Fruit fly (Drosophila melanogaster) whole organism, embryonic: Measurements from ENCODE around the gene CG9837.

Source experiments
- B-H2 ChIP-seq: fragments of 200-800 bp; sonication (Bioruptor generic); optimal IDR thresholded peaks from 2 replicates; lab custom pipeline; 2018; ENCODE audit warnings: missing biosample characterization, mild to moderate bottlenecking, missing genetic modification characterization
- Bdp1 ChIP-seq: fragments of 200-800 bp; sonication (Bioruptor generic); optimal IDR thresholded peaks from 3 replicates; lab custom pipeline; 2016; ENCODE audit warnings: missing biosample characterization, missing genetic modification characterization
- C15 ChIP-seq: fragments of 200-800 bp; sonication (Bioruptor generic); IDR thresholded peaks from 3 replicates; pipeline ENCODE4 v1.3.6; 2022; ENCODE audit warnings: missing biosample characterization, missing genetic modification characterization
- CG10267 ChIP-seq: fragments of 200-800 bp; sonication (Bioruptor generic); optimal IDR thresholded peaks from 2 replicates; lab custom pipeline; 2018; ENCODE audit warnings: missing biosample characterization, mild to moderate bottlenecking, missing genetic modification characterization, moderate library complexity
- CG11398 ChIP-seq: fragments of 200-800 bp; sonication (Bioruptor generic); optimal IDR thresholded peaks from 2 replicates; lab custom pipeline; 2016; ENCODE audit warnings: missing biosample characterization, missing genetic modification characterization
- CG11695 ChIP-seq: fragments of 200-800 bp; sonication (Bioruptor generic); IDR thresholded peaks from 3 replicates; pipeline ENCODE4 v1.3.6; 2022; ENCODE audit warnings: missing biosample characterization, missing genetic modification characterization
- CG11696 ChIP-seq: fragments of 200-800 bp; sonication (Bioruptor generic); IDR thresholded peaks from 2 replicates; pipeline ENCODE4 v1.3.6; 2022; ENCODE audit warnings: missing biosample characterization, missing genetic modification characterization
- CG12071 ChIP-seq: fragments of 200-800 bp; sonication (Bioruptor generic); optimal IDR thresholded peaks from 3 replicates; lab custom pipeline; 2018; ENCODE audit warnings: missing biosample characterization, mild to moderate bottlenecking, missing genetic modification characterization
- CG14667 ChIP-seq: fragments of 200-800 bp; sonication (Bioruptor generic); IDR thresholded peaks from 2 replicates; pipeline ENCODE4 v1.3.6; 2022; ENCODE audit warnings: missing biosample characterization, missing genetic modification characterization
- CG1602 ChIP-seq: fragments of 200-800 bp; sonication (Bioruptor generic); optimal IDR thresholded peaks from 3 replicates; lab custom pipeline; 2016; ENCODE audit warnings: missing biosample characterization, missing genetic modification characterization
- CG18599 ChIP-seq: fragments of 200-800 bp; sonication (Bioruptor generic); optimal IDR thresholded peaks from 3 replicates; lab custom pipeline; 2017; ENCODE audit warnings: missing biosample characterization, missing genetic modification characterization, mild to moderate bottlenecking, moderate library complexity, missing genetic modification reagents
- CG2202 ChIP-seq: fragments of 200-800 bp; sonication (Bioruptor generic); optimal IDR thresholded peaks from 2 replicates; lab custom pipeline; 2018; ENCODE audit warnings: missing biosample characterization, mild to moderate bottlenecking, missing genetic modification characterization
- CG31224 ChIP-seq: fragments of 200-800 bp; sonication (Bioruptor generic); IDR thresholded peaks from 2 replicates; pipeline ENCODE4 v1.3.6; 2022; ENCODE audit warnings: missing biosample characterization, missing genetic modification characterization
- CG5180 ChIP-seq: fragments of 200-800 bp; sonication (Bioruptor generic); optimal IDR thresholded peaks from 3 replicates; lab custom pipeline; 2017; ENCODE audit warnings: missing biosample characterization, missing genetic modification characterization, mild to moderate bottlenecking, moderate library complexity, missing genetic modification reagents
- CG6175 ChIP-seq: fragments of 200-800 bp; sonication (Bioruptor generic); IDR thresholded peaks from 3 replicates; pipeline ENCODE4 v1.3.6; 2022; ENCODE audit warnings: missing biosample characterization, missing genetic modification characterization
- CG6813 ChIP-seq: fragments of 200-800 bp; sonication (Bioruptor generic); optimal IDR thresholded peaks from 2 replicates; lab custom pipeline; 2017; ENCODE audit warnings: missing biosample characterization, missing genetic modification characterization, mild to moderate bottlenecking, moderate library complexity, missing genetic modification reagents
- CG6854 ChIP-seq: fragments of 200-800 bp; sonication (Bioruptor generic); optimal IDR thresholded peaks from 3 replicates; lab custom pipeline; 2017; ENCODE audit warnings: missing biosample characterization, mild to moderate bottlenecking, missing genetic modification characterization
- CG8359 ChIP-seq: fragments of 200-800 bp; sonication (Bioruptor generic); optimal IDR thresholded peaks from 2 replicates; lab custom pipeline; 2017; ENCODE audit warnings: missing biosample characterization, mild to moderate bottlenecking, missing genetic modification characterization, borderline replicate concordance
- CoRest ChIP-seq: fragments of 200-800 bp; sonication (Bioruptor generic); optimal IDR thresholded peaks from 3 replicates; lab custom pipeline; 2018; ENCODE audit warnings: missing biosample characterization, mild to moderate bottlenecking, missing genetic modification characterization, moderate library complexity
- Dek ChIP-seq: fragments of 200-800 bp; sonication (Bioruptor generic); optimal IDR thresholded peaks from 3 replicates; lab custom pipeline; 2019; ENCODE audit warnings: missing biosample characterization, mild to moderate bottlenecking, missing genetic modification characterization, moderate library complexity
- Dfd ChIP-seq, 2 experiments: fragments of >200 bp; optimal IDR thresholded peaks; 2 replicates each; lab custom pipeline; 2017; ENCODE audit warnings: missing biosample characterization in 2 of 2, missing genetic modification characterization in 2 of 2
- E2f1 ChIP-seq: fragments of 200-800 bp; sonication (Bioruptor generic); IDR thresholded peaks from 2 replicates; pipeline ENCODE4 v1.3.6; 2022; ENCODE audit warnings: missing biosample characterization, missing genetic modification characterization
- Gsc ChIP-seq: fragments of 200-800 bp; sonication (Bioruptor generic); IDR thresholded peaks from 2 replicates; pipeline ENCODE4 v1.3.6; 2022; ENCODE audit warnings: missing biosample characterization, missing genetic modification characterization
- Gug ChIP-seq: fragments of 200-800 bp; sonication (Bioruptor generic); IDR thresholded peaks from 4 replicates; pipeline ENCODE4 v1.3.6; 2022; ENCODE audit warnings: missing biosample characterization, missing genetic modification characterization
- Myb ChIP-seq: fragments of 200-800 bp; sonication (Bioruptor generic); optimal IDR thresholded peaks from 2 replicates; lab custom pipeline; 2016; ENCODE audit warnings: missing biosample characterization, missing genetic modification characterization
- NFAT ChIP-seq: fragments of 200-800 bp; sonication (Bioruptor generic); IDR thresholded peaks from 2 replicates; pipeline ENCODE4 v1.3.6; 2022; ENCODE audit warnings: missing biosample characterization, missing genetic modification characterization
- Nf-YC ChIP-seq: fragments of 200-800 bp; optimal IDR thresholded peaks from 3 replicates; lab custom pipeline; 2019; ENCODE audit warnings: missing biosample characterization, mild to moderate bottlenecking, missing genetic modification characterization, moderate library complexity
- NfI ChIP-seq: fragments of 200-800 bp; sonication (Bioruptor generic); optimal IDR thresholded peaks from 3 replicates; lab custom pipeline; 2018; ENCODE audit warnings: missing biosample characterization, mild to moderate bottlenecking, missing genetic modification characterization, moderate library complexity
- Sin3A ChIP-seq: fragments of >200 bp; optimal IDR thresholded peaks from 2 replicates; lab custom pipeline; 2018
- amos ChIP-seq: fragments of 200-800 bp; sonication (Bioruptor generic); IDR thresholded peaks from 2 replicates; pipeline ENCODE4 v1.3.6; 2022; ENCODE audit warnings: missing biosample characterization, missing genetic modification characterization; ENCODE audit not compliant: partially characterized antibody
- bcd ChIP-seq: fragments of 200-800 bp; sonication (Bioruptor generic); optimal IDR thresholded peaks from 2 replicates; lab custom pipeline; 2017; ENCODE audit warnings: missing biosample characterization, mild to moderate bottlenecking, missing genetic modification characterization
- bsh ChIP-seq, 2 experiments: fragments of 200-800 bp; sonication (Bioruptor generic); optimal IDR thresholded peaks; 2 replicates each; lab custom pipeline; 2017 to 2018; ENCODE audit warnings: mild to moderate bottlenecking in 2 of 2, missing biosample characterization in 2 of 2, missing genetic modification characterization in 2 of 2, moderate library complexity in 1 of 2
- chif ChIP-seq, 2 experiments: fragments of 200-800 bp; sonication (Bioruptor generic); optimal IDR thresholded peaks; 3 replicates each; lab custom pipeline; 2016; ENCODE audit warnings: missing biosample characterization in 2 of 2, missing genetic modification characterization in 2 of 2
- chm ChIP-seq: fragments of 200-800 bp; sonication (Bioruptor generic); IDR thresholded peaks from 2 replicates; pipeline ENCODE4 v1.3.6; 2022; ENCODE audit warnings: missing biosample characterization, missing genetic modification characterization
- chn ChIP-seq: fragments of 200-800 bp; sonication (Bioruptor generic); optimal IDR thresholded peaks from 2 replicates; lab custom pipeline; 2016; ENCODE audit warnings: missing biosample characterization, missing genetic modification characterization
- dati ChIP-seq: fragments of 200-800 bp; sonication (Bioruptor generic); IDR thresholded peaks from 2 replicates; pipeline ENCODE4 v1.3.6; 2022; ENCODE audit warnings: missing biosample characterization, missing genetic modification characterization
- dimm ChIP-seq: fragments of 200-800 bp; sonication (Bioruptor generic); IDR thresholded peaks from 2 replicates; pipeline ENCODE4 v1.3.6; 2022; ENCODE audit warnings: missing biosample characterization, missing genetic modification characterization
- dmrt99B ChIP-seq: fragments of 200-800 bp; sonication (Bioruptor generic); optimal IDR thresholded peaks from 2 replicates; lab custom pipeline; 2018; ENCODE audit warnings: missing biosample characterization, mild to moderate bottlenecking, missing genetic modification characterization, moderate library complexity
- exex ChIP-seq: fragments of 200-800 bp; sonication (Bioruptor generic); optimal IDR thresholded peaks from 4 replicates; lab custom pipeline; 2018; ENCODE audit warnings: missing biosample characterization, mild to moderate bottlenecking, missing genetic modification characterization, moderate library complexity
- fd96Cb ChIP-seq: fragments of 200-800 bp; sonication (Bioruptor generic); optimal IDR thresholded peaks from 2 replicates; lab custom pipeline; 2018; ENCODE audit warnings: missing biosample characterization, mild to moderate bottlenecking, missing genetic modification characterization, moderate library complexity
- gce ChIP-seq: fragments of 200-800 bp; sonication (Bioruptor generic); IDR thresholded peaks from 3 replicates; pipeline ENCODE4 v1.3.6; 2022; ENCODE audit warnings: missing biosample characterization, missing genetic modification characterization
- gem ChIP-seq: fragments of 200-800 bp; sonication (Bioruptor generic); optimal IDR thresholded peaks from 2 replicates; lab custom pipeline; 2019; ENCODE audit warnings: missing biosample characterization, mild to moderate bottlenecking, missing genetic modification characterization, moderate library complexity
- grn ChIP-seq: fragments of 200-800 bp; sonication (Bioruptor generic); optimal IDR thresholded peaks from 3 replicates; lab custom pipeline; 2017; ENCODE audit warnings: missing biosample characterization, missing genetic modification characterization
- ind ChIP-seq: fragments of 200-800 bp; sonication (Bioruptor generic); optimal IDR thresholded peaks from 3 replicates; lab custom pipeline; 2016; ENCODE audit warnings: missing biosample characterization, missing genetic modification characterization
- ken ChIP-seq: fragments of 200-800 bp; sonication (Bioruptor generic); IDR thresholded peaks from 3 replicates; pipeline ENCODE4 v1.3.6; 2022; ENCODE audit warnings: missing biosample characterization, missing genetic modification characterization
- klu ChIP-seq: fragments of 200-800 bp; sonication (Bioruptor generic); IDR thresholded peaks from 2 replicates; pipeline ENCODE4 v1.3.6; 2022; ENCODE audit warnings: missing biosample characterization, missing genetic modification characterization
- nau ChIP-seq: fragments of 200-800 bp; sonication (Bioruptor generic); optimal IDR thresholded peaks from 3 replicates; lab custom pipeline; 2017; ENCODE audit warnings: missing biosample characterization, mild to moderate bottlenecking, missing genetic modification characterization, missing genetic modification reagents
- phol ChIP-seq: fragments of 200-800 bp; sonication (Bioruptor generic); optimal IDR thresholded peaks from 3 replicates; lab custom pipeline; 2018; ENCODE audit warnings: missing biosample characterization, mild to moderate bottlenecking, missing genetic modification characterization, moderate library complexity
- sug ChIP-seq: fragments of 200-800 bp; optimal IDR thresholded peaks from 2 replicates; lab custom pipeline; 2019; ENCODE audit warnings: missing biosample characterization, mild to moderate bottlenecking, missing genetic modification characterization, moderate library complexity
- z ChIP-seq: fragments of 200-800 bp; sonication (Bioruptor generic); IDR thresholded peaks from 3 replicates; pipeline ENCODE4 v1.3.6; 2022; ENCODE audit warnings: missing biosample characterization, missing genetic modification characterization

Gene CG9837

DNA sequence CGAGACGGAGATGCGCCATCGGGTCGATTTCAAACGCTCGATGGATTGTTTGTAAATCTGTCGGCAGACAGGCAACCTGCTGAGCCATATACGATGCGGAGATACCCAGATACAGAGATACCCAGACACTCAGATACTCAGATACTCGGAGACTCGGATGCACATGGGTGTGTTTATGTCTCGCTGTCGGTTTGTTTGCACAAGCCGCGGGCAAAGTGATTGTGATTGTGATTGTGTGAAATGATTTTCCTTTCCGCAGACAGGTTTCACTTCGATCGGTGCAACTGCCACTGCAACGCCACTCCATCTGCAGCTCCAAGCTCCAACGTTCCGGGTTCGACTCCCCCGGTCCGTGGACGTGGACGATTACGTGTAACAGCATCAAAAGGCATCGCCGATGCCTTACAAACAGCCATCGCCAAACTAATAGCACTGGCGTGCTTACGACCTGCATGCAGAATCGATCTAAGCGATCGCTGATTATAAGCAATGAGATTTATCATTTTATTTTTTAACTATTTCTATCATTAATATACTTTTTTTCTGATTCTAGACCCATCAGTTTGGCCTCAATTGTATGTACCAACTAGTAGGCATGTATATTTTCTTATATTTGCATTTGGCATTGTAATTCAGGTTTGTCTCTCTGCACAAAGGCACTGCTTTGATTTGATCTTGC, 24.5 kb downstream of the CG9837 start (continued):
- TF ChIP-seq gem (peak; percentile 72), bcd (GFP tag; lab: Kevin White, UChicago) (peak; percentile 34), E2f1 (GFP tag; lab: Robert Waterston, UW) (peak; percentile 67), Sin3A (lab: Kevin White, UChicago) (no peak), CG2202 (tag; lab: Kevin White, UChicago) (no peak), gce (GFP tag; lab: Robert Waterston, UW) (peak; percentile 70; the same call in 1 of the 3 replicates), sug (tag; lab: Kevin White, UChicago) (no peak), CG11398 (no peak), CG5180 (GFP tag; lab: Kevin White, UChicago) (peak; percentile 30), phol (tag; lab: Kevin White, UChicago) (peak; percentile 49), CG6175 (GFP tag; lab: Robert Waterston, UW) (no peak), Dek (tag; lab: Kevin White, UChicago) (peak; percentile 21), dmrt99B (tag; lab: Kevin White, UChicago) (peak; percentile 81), Nf-YC (tag; lab: Kevin White, UChicago) (no peak), chm (GFP tag; lab: Robert Waterston, UW) (no peak), dimm (GFP tag; lab: Robert Waterston, UW) (peak; percentile 71), exex (tag; lab: Kevin White, UChicago) (no peak), CG31224 (GFP tag; lab: Robert Waterston, UW) (0 out of 2 replicates have a peak, but pooled peaks have one; percentile 21), NfI (GFP tag; lab: Kevin White, UChicago) (peak; percentile 50), CG12071 (GFP tag; lab: Kevin White, UChicago) (no peak), Dfd (GFP tag; optimal IDR thresholded peaks at IDR 0.05; lab: Kevin White, UChicago) (no peak), B-H2 (GFP tag; lab: Kevin White, UChicago) (no peak), chn (no peak), NFAT (GFP tag; lab: Robert Waterston, UW) (0 out of 2 replicates have a peak, but pooled peaks have one; percentile 5), CG14667 (GFP tag; lab: Robert Waterston, UW) (peak; percentile 52; the same call in 1 of the 2 replicates), CG11695 (GFP tag; lab: Robert Waterston, UW) (peak; percentile 52; the same call in 1 of the 3 replicates), z (GFP tag; lab: Robert Waterston, UW) (no peak), bsh (GFP tag; optimal IDR thresholded peaks at IDR 0.05; lab: Kevin White, UChicago) (peak; percentile 54 to 68), CG11696 (GFP tag; lab: Robert Waterston, UW) (peak; percentile 90), amos (GFP tag; lab: Robert Waterston, UW) (no peak), Gug (GFP tag; lab: Robert Waterston, UW) (peak; percentile 71), CG10267 (tag; lab: Kevin White, UChicago) (peak; percentile 33), nau (no peak), grn (GFP tag; lab: Kevin White, UChicago) (peak; percentile 25), CoRest (peak; percentile 21), CG18599 (GFP tag; lab: Kevin White, UChicago) (peak; percentile 13), ind (peak; percentile 34), Gsc (GFP tag; lab: Robert Waterston, UW) (no peak), CG1602 (GFP tag; lab: Kevin White, UChicago) (peak; percentile 43), chif (GFP tag; optimal IDR thresholded peaks at IDR 0.05; lab: Kevin White, UChicago) (peak in 1 of 2 experiments; percentile 22), CG8359 (GFP tag; lab: Kevin White, UChicago) (no peak), Bdp1 (GFP tag; lab: Kevin White, UChicago) (no peak), dati (GFP tag; lab: Robert Waterston, UW) (0 out of 2 replicates have a peak, but pooled peaks have one; percentile 21), CG6813 (GFP tag; lab: Kevin White, UChicago) (peak; percentile 32), CG6854 (GFP tag; lab: Kevin White, UChicago) (no peak), klu (no peak), fd96Cb (tag; lab: Kevin White, UChicago) (peak; percentile 56), Myb (GFP tag; lab: Kevin White, UChicago) (no peak), ken (GFP tag; lab: Robert Waterston, UW) (peak; percentile 54; the same call in 2 of the 3 replicates), C15 (GFP tag; lab: Robert Waterston, UW) (no peak)
